Worm (Caenorhabditis elegans) whole organism, young adult: ENCODE results near the gene mnk-1.

ENCODE experiments used
- B0336.3 ChIP-seq: fragments of 200-800 bp; sonication (Bioruptor generic); IDR thresholded peaks from 2 replicates; pipeline ENCODE4 v1.3.6; 2022; ENCODE audit warnings: missing genetic modification characterization, missing compliant biosample characterization
- C17E4.6 ChIP-seq: fragments of 200-800 bp; sonication (Bioruptor generic); IDR thresholded peaks from 2 replicates; pipeline ENCODE4 v1.3.6; 2022; ENCODE audit warnings: missing genetic modification reagents, missing genetic modification characterization, missing compliant biosample characterization
- F39B2.1 ChIP-seq: fragments of 200-800 bp; sonication (Bioruptor generic); IDR thresholded peaks from 2 replicates; pipeline ENCODE4 v1.3.6; 2022; ENCODE audit warnings: missing genetic modification reagents, missing genetic modification characterization, missing compliant biosample characterization
- F49E8.2 ChIP-seq: sonication (generic microtip); optimal IDR thresholded peaks from 3 replicates; lab custom pipeline; 2017; ENCODE audit warnings: missing genetic modification characterization, mild to moderate bottlenecking, missing compliant biosample characterization, antibody characterized with exemption, moderate library complexity; ENCODE audit not compliant: insufficient read depth
- F57A8.1 ChIP-seq: fragments of 200-800 bp; sonication (Bioruptor generic); optimal IDR thresholded peaks from 2 replicates; lab custom pipeline; 2018; ENCODE audit warnings: mild to moderate bottlenecking, missing genetic modification characterization, moderate library complexity, missing compliant biosample characterization
- Y53F4B.3 ChIP-seq: fragments of 200-800 bp; sonication (Bioruptor generic); IDR thresholded peaks from 2 replicates; pipeline ENCODE4 v1.3.6; 2022; ENCODE audit warnings: missing genetic modification reagents, missing genetic modification characterization, missing compliant biosample characterization
- Y53G8AR.9 ChIP-seq: fragments of 200-800 bp; sonication (Bioruptor generic); conservative IDR thresholded peaks from 2 replicates; pipeline ENCODE4 v1.3.6; 2022; ENCODE audit warnings: missing genetic modification reagents, missing genetic modification characterization, missing compliant biosample characterization
- Y56A3A.18 ChIP-seq: fragments of 200-800 bp; sonication (Bioruptor generic); IDR thresholded peaks from 2 replicates; pipeline ENCODE4 v1.3.6; 2022; ENCODE audit warnings: missing genetic modification reagents, missing genetic modification characterization, missing compliant biosample characterization
- Y79H2A.3 ChIP-seq: fragments of 200-800 bp; sonication (Bioruptor generic); conservative IDR thresholded peaks from 2 replicates; pipeline ENCODE4 v1.3.6; 2022; ENCODE audit warnings: missing genetic modification reagents, missing genetic modification characterization, missing compliant biosample characterization
- ZK185.1 ChIP-seq: sonication (generic microtip); optimal IDR thresholded peaks from 2 replicates; lab custom pipeline; 2016; ENCODE audit warnings: mild to moderate bottlenecking, missing genetic modification characterization, missing compliant biosample characterization; ENCODE audit not compliant: poor library complexity, severe bottlenecking
- ama-1 ChIP-seq, 3 experiments: fragments of 150-350 bp in 1 of 3; sonication (generic microtip) in 2 of 3; optimal IDR thresholded peaks; 2 replicates each; lab custom pipeline; 2014 to 2018; ENCODE audit warnings: missing biosample characterization in 2 of 3, missing genetic modification characterization in 2 of 3, missing genetic modification reagents in 2 of 3
- athp-1 ChIP-seq: sonication (generic microtip); optimal IDR thresholded peaks from 2 replicates; lab custom pipeline; 2017; ENCODE audit warnings: mild to moderate bottlenecking, missing genetic modification characterization, missing compliant biosample characterization
- attf-6 ChIP-seq: fragments of 200-800 bp; sonication (Bioruptor generic); IDR thresholded peaks from 2 replicates; pipeline ENCODE4 v1.3.6; 2022; ENCODE audit warnings: missing genetic modification reagents, missing genetic modification characterization, missing compliant biosample characterization
- ccch-3 ChIP-seq: fragments of 200-800 bp; sonication (Bioruptor generic); optimal IDR thresholded peaks from 2 replicates; lab custom pipeline; 2018; ENCODE audit warnings: mild to moderate bottlenecking, missing genetic modification characterization, missing compliant biosample characterization
- cebp-1 ChIP-seq, 2 experiments: fragments of 200-800 bp in 1 of 2; sonication (Bioruptor generic) in 1 of 2; sonication (generic microtip) in 1 of 2; IDR thresholded peaks in 1 of 2; optimal IDR thresholded peaks in 1 of 2; 2 replicates each; pipeline versions ENCODE4 v1.3.6 to Lab custom; 2017 to 2022; ENCODE audit warnings: missing compliant biosample characterization in 2 of 2, missing genetic modification characterization in 2 of 2, mild to moderate bottlenecking in 1 of 2, missing genetic modification reagents in 1 of 2, moderate library complexity in 1 of 2
- ceh-27 ChIP-seq: fragments of 200-800 bp; sonication (Bioruptor generic); optimal IDR thresholded peaks from 2 replicates; lab custom pipeline; 2018; ENCODE audit warnings: mild to moderate bottlenecking, missing genetic modification characterization, moderate library complexity, missing compliant biosample characterization
- ceh-40 ChIP-seq: fragments of 200-800 bp; sonication (Bioruptor generic); IDR thresholded peaks from 2 replicates; pipeline ENCODE4 v1.3.6; 2022; ENCODE audit warnings: missing genetic modification characterization, missing compliant biosample characterization
- die-1 ChIP-seq: sonication (generic microtip); optimal IDR thresholded peaks from 2 replicates; lab custom pipeline; 2016; ENCODE audit warnings: missing genotype, mild to moderate bottlenecking, missing genetic modification characterization, missing compliant biosample characterization
- ekl-4 ChIP-seq: fragments of 200-800 bp; sonication (Bioruptor generic); IDR thresholded peaks from 2 replicates; pipeline ENCODE4 v1.3.6; 2022; ENCODE audit warnings: missing genetic modification reagents, missing genetic modification characterization, missing compliant biosample characterization
- hlh-12 ChIP-seq: sonication (generic microtip); optimal IDR thresholded peaks from 2 replicates; lab custom pipeline; 2016; ENCODE audit warnings: missing genetic modification characterization, missing compliant biosample characterization
- hrde-1 ChIP-seq: sonication (generic microtip); optimal IDR thresholded peaks from 2 replicates; lab custom pipeline; 2016; ENCODE audit warnings: missing genetic modification characterization, mild to moderate bottlenecking, missing compliant biosample characterization, moderate library complexity, missing genotype, missing genetic modification reagents, borderline replicate concordance
- hsf-1 ChIP-seq: fragments of 200-800 bp; sonication (Bioruptor generic); IDR thresholded peaks from 2 replicates; pipeline ENCODE4 v1.3.6; 2022; ENCODE audit warnings: missing genetic modification reagents, missing genetic modification characterization, missing compliant biosample characterization
- lag-1 ChIP-seq: fragments of 200-800 bp; sonication (Bioruptor generic); IDR thresholded peaks from 2 replicates; pipeline ENCODE4 v1.3.6; 2022; ENCODE audit warnings: missing genetic modification reagents, missing genetic modification characterization, missing compliant biosample characterization
- lin-26 ChIP-seq: fragments of 200-800 bp; sonication (Bioruptor generic); IDR thresholded peaks from 2 replicates; pipeline ENCODE4 v1.3.6; 2022; ENCODE audit warnings: missing genetic modification reagents, missing genetic modification characterization, missing compliant biosample characterization
- lin-35 ChIP-seq, 3 experiments: fragments of 150-350 bp in 2 of 3; sonication (generic microtip) in 1 of 3; optimal IDR thresholded peaks; 2 replicates each; lab custom pipeline; 2014 to 2018; ENCODE audit warnings: missing biosample characterization in 3 of 3, missing genetic modification characterization in 3 of 3, missing genetic modification reagents in 3 of 3
- lin-54 ChIP-seq: fragments of 200-800 bp; sonication (Bioruptor generic); optimal IDR thresholded peaks from 2 replicates; lab custom pipeline; 2018; ENCODE audit warnings: mild to moderate bottlenecking, missing genetic modification characterization, missing compliant biosample characterization
- lsl-1 ChIP-seq: fragments of 200-800 bp; sonication (Bioruptor generic); optimal IDR thresholded peaks from 2 replicates; lab custom pipeline; 2018; ENCODE audit warnings: mild to moderate bottlenecking, missing genetic modification characterization, moderate library complexity, missing compliant biosample characterization
- madf-3 ChIP-seq: fragments of 200-800 bp; sonication (Bioruptor generic); IDR thresholded peaks from 2 replicates; pipeline ENCODE4 v1.3.6; 2022; ENCODE audit warnings: missing genetic modification reagents, missing genetic modification characterization, missing compliant biosample characterization
- madf-6 ChIP-seq: fragments of 200-800 bp; sonication (Bioruptor generic); IDR thresholded peaks from 2 replicates; pipeline ENCODE4 v1.3.6; 2022; ENCODE audit warnings: missing genetic modification reagents, missing genetic modification characterization, missing compliant biosample characterization
- nfya-2 ChIP-seq: fragments of 200-800 bp; sonication (Bioruptor generic); IDR thresholded peaks from 2 replicates; pipeline ENCODE4 v1.3.6; 2022; ENCODE audit warnings: missing genetic modification reagents, missing genetic modification characterization, missing compliant biosample characterization
- nfyb-1 ChIP-seq: fragments of 200-800 bp; sonication (Bioruptor generic); IDR thresholded peaks from 2 replicates; pipeline ENCODE4 v1.3.6; 2022; ENCODE audit warnings: missing genetic modification reagents, missing genetic modification characterization, missing compliant biosample characterization
- nhr-90 ChIP-seq: sonication (generic microtip); optimal IDR thresholded peaks from 2 replicates; lab custom pipeline; 2016; ENCODE audit warnings: missing genotype, mild to moderate bottlenecking, missing genetic modification characterization, missing compliant biosample characterization
- pbrm-1 ChIP-seq: fragments of 200-800 bp; sonication (Bioruptor generic); IDR thresholded peaks from 2 replicates; pipeline ENCODE4 v1.3.6; 2022; ENCODE audit warnings: missing genetic modification reagents, missing genetic modification characterization, missing compliant biosample characterization
- rcor-1 ChIP-seq: fragments of 200-800 bp; sonication (Bioruptor generic); IDR thresholded peaks from 2 replicates; pipeline ENCODE4 v1.3.6; 2022; ENCODE audit warnings: missing genetic modification reagents, missing genetic modification characterization, missing compliant biosample characterization
- rec-8 ChIP-seq, 2 experiments: sonication (generic microtip); optimal IDR thresholded peaks; 2 replicates each; lab custom pipeline; 2016; ENCODE audit warnings: mild to moderate bottlenecking in 2 of 2, missing genetic modification characterization in 2 of 2, missing genetic modification reagents in 2 of 2, missing genotype in 2 of 2, missing biosample characterization in 1 of 2, missing compliant biosample characterization in 1 of 2, moderate library complexity in 1 of 2
- snpc-1.3 ChIP-seq: sonication (generic microtip); optimal IDR thresholded peaks from 2 replicates; lab custom pipeline; 2017; ENCODE audit warnings: missing genetic modification characterization, mild to moderate bottlenecking, missing compliant biosample characterization, antibody characterized with exemption, moderate library complexity, missing genotype, missing genetic modification reagents; ENCODE audit not compliant: insufficient read depth
- snpc-3.4 ChIP-seq: sonication (generic microtip); optimal IDR thresholded peaks from 2 replicates; lab custom pipeline; 2017; ENCODE audit warnings: missing genetic modification characterization, mild to moderate bottlenecking, missing compliant biosample characterization, antibody characterized with exemption, moderate library complexity, missing genotype, missing genetic modification reagents
- snpc-4 ChIP-seq, 5 experiments: fragments of 150-350 bp in 1 of 5; sonication (generic microtip) in 4 of 5; optimal IDR thresholded peaks; 2 replicates each; lab custom pipeline; 2014 to 2018; ENCODE audit warnings: missing genetic modification characterization in 5 of 5, missing biosample characterization in 3 of 5, antibody characterized with exemption in 2 of 5, mild to moderate bottlenecking in 2 of 5, missing compliant biosample characterization in 2 of 5, missing genotype in 2 of 5, moderate library complexity in 2 of 5, missing genetic modification reagents in 1 of 5
- tbp1 ChIP-seq: fragments of 200-800 bp; sonication (Bioruptor generic); optimal IDR thresholded peaks from 2 replicates; lab custom pipeline; 2018; ENCODE audit warnings: mild to moderate bottlenecking, missing genetic modification characterization, missing compliant biosample characterization
- zim-3 ChIP-seq: sonication (generic microtip); optimal IDR thresholded peaks from 2 replicates; lab custom pipeline; 2017; ENCODE audit warnings: mild to moderate bottlenecking, missing genetic modification characterization, moderate library complexity, missing compliant biosample characterization

The mnk-1 gene

DNA sequence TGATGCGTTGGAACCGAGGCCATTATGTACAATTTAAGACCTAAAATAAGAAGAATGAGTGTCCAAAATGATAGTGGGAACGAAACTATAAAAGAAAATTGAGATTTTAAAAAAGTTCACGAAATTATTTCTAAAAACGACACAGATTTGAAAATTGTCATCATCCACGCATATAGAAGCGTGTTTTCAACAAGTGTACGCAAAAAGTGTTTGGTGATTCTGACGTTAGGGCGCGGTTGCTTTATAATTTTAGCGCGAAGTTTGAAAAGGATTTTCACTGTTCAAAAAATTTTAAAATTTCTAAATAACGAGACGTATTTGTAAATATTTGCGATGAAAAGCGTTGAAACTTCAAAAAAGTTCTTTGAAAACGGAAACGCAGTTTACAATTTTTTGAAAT lies 8.5 kb upstream of the mnk-1 start, which contains the start of gene cdc-48.1 (continued):
- TF ChIP-seq lag-1, result no peak; the same call in 1 of the 2 replicates

DNA sequence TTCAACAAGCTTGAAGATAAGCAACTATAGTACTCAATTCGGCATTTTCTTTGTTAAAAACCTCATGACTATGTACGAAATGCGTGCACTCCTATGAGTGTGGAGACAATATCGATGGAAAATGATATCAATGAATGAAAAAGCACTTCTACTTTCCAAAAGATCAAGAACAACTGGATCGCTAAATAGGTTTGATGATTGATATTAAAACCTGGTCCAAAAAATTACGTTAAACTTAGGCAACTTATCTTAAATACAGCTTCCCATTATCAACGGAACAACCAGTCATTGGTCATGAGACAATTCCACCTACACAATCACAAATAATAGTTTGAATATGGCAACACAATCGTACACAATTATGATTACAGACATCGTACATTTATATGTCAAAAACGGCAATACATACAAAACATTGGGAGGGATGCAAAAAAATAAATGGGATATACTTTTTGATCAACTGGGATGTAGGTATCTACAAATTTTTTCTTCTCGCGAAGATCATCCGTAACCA lies 4.9 kb upstream of the mnk-1 start:
- TF ChIP-seq cebp-1 (GFP tag; IDR thresholded peaks at IDR 0.05; lab: Robert Waterston, UW) (no peak), cebp-1 (tag; optimal IDR thresholded peaks at IDR 0.05; lab: Kevin White, UChicago) (peak; percentile 48), hsf-1 (peak; percentile 53), snpc-1.3 (peak; percentile 11), nfyb-1 (peak; percentile 23; the same call in 1 of the 2 replicates), lin-54 (peak; percentile 23), hlh-12 (tag; lab: Kevin White, UChicago) (no peak), lin-26 (GFP tag; lab: Robert Waterston, UW) (0 out of 2 replicates have a peak, but pooled peaks have one; percentile 68), rec-8 (tag; optimal IDR thresholded peaks at IDR 0.05; lab: Kevin White, UChicago) (no peak), ceh-40 (GFP tag; lab: Robert Waterston, UW) (peak; percentile 68; the same call in 1 of the 2 replicates), ama-1 (optimal IDR thresholded peaks at IDR 0.05; lab: Kevin White, UChicago) (peak; percentile 28), ama-1 (GFP tag; optimal IDR thresholded peaks at IDR 0.05; lab: Kevin White, UChicago) (peak in 1 of 2 experiments; percentile 48), ZK185.1 (peak; percentile 6), Y79H2A.3 (0 out of 2 replicates have a peak, but pooled peaks have one; percentile 39), madf-6 (peak; percentile 60; the same call in 1 of the 2 replicates), attf-6 (GFP tag; lab: Robert Waterston, UW) (0 out of 2 replicates have a peak, but pooled peaks have one; percentile 10), athp-1 (tag; lab: Kevin White, UChicago) (peak; percentile 44), Y53F4B.3 (GFP tag; lab: Robert Waterston, UW) (no peak), snpc-3.4 (tag; lab: Kevin White, UChicago) (peak; percentile 81), lsl-1 (GFP tag; lab: Kevin White, UChicago) (peak; percentile 36), ccch-3 (no peak), B0336.3 (GFP tag; lab: Robert Waterston, UW) (peak; percentile 31; the same call in 1 of the 2 replicates), madf-3 (GFP tag; lab: Robert Waterston, UW) (peak; percentile 69; the same call in 1 of the 2 replicates), snpc-4 (GFP tag; optimal IDR thresholded peaks at IDR 0.05; lab: Kevin White, UChicago) (peak; percentile 6), snpc-4 (tag; optimal IDR thresholded peaks at IDR 0.05; lab: Kevin White, UChicago) (no peak), hrde-1 (peak; percentile 54), F57A8.1 (GFP tag; lab: Kevin White, UChicago) (no peak), F49E8.2 (tag; lab: Kevin White, UChicago) (peak; percentile 81), F39B2.1 (GFP tag; lab: Robert Waterston, UW) (no peak), die-1 (tag; lab: Kevin White, UChicago) (peak; percentile 47), tbp1 (GFP tag; lab: Kevin White, UChicago) (peak; percentile 9), lin-35 (GFP tag; optimal IDR thresholded peaks at IDR 0.05; lab: Kevin White, UChicago) (peak in 1 of 3 experiments; percentile 41), nhr-90 (tag; lab: Kevin White, UChicago) (peak; percentile 4), rcor-1 (GFP tag; lab: Robert Waterston, UW) (0 out of 2 replicates have a peak, but pooled peaks have one; percentile 5), ekl-4 (GFP tag; lab: Robert Waterston, UW) (0 out of 2 replicates have a peak, but pooled peaks have one; percentile 60), nfya-2 (GFP tag; lab: Robert Waterston, UW) (no peak), ceh-27 (peak; percentile 1), zim-3 (tag; lab: Kevin White, UChicago) (peak; percentile 62), C17E4.6 (no peak), Y56A3A.18 (no peak), Y53G8AR.9 (GFP tag; lab: Robert Waterston, UW) (0 out of 2 replicates have a peak, but pooled peaks have one; percentile 11), pbrm-1 (GFP tag; lab: Robert Waterston, UW) (0 out of 2 replicates have a peak, but pooled peaks have one; percentile 57)
- TF ChIP-seq, all 124 proteins: peak for 30
